Worm (Caenorhabditis elegans) whole organism, mixed stage, embryonic: ENCODE data around the gene F46F5.14.
"Not testable (repeated sequence)": the region's sequence is repeated elsewhere in the genome, so short reads cannot be mapped to it uniquely, and the experiment has no call there.

Source experiments
- M03D4.4 ChIP-seq: sonication (generic microtip); optimal IDR thresholded peaks from 2 replicates; lab custom pipeline; 2017; ENCODE audit warnings: mild to moderate bottlenecking, missing genetic modification characterization, missing compliant biosample characterization
- bed-3 ChIP-seq: fragments of 200-800 bp; sonication (Bioruptor generic); optimal IDR thresholded peaks from 3 replicates; lab custom pipeline; 2018; ENCODE audit warnings: mild to moderate bottlenecking, missing genetic modification characterization, moderate library complexity, missing compliant biosample characterization
- blmp-1 ChIP-seq: fragments of 150-350 bp; optimal IDR thresholded peaks from 2 replicates; lab custom pipeline; 2014; ENCODE audit warnings: missing biosample characterization, missing genetic modification characterization
- ceh-39 ChIP-seq: fragments of 150-350 bp; optimal IDR thresholded peaks from 2 replicates; lab custom pipeline; 2014; ENCODE audit warnings: missing biosample characterization, missing genetic modification characterization
- ceh-43 ChIP-seq: fragments of 200-800 bp; sonication (Bioruptor generic); optimal IDR thresholded peaks from 2 replicates; lab custom pipeline; 2018; ENCODE audit warnings: mild to moderate bottlenecking, missing genetic modification characterization, moderate library complexity, missing compliant biosample characterization
- ceh-83 ChIP-seq: fragments of 200-800 bp; sonication (Bioruptor generic); optimal IDR thresholded peaks from 2 replicates; lab custom pipeline; 2018; ENCODE audit warnings: mild to moderate bottlenecking, missing genetic modification characterization, missing compliant biosample characterization
- ces-1 ChIP-seq: fragments of 150-350 bp; optimal IDR thresholded peaks from 2 replicates; lab custom pipeline; 2014; ENCODE audit warnings: missing biosample characterization, missing genetic modification reagents, missing genetic modification characterization
- cnd-1 ChIP-seq: fragments of 200-800 bp; sonication (Bioruptor generic); optimal IDR thresholded peaks from 2 replicates; lab custom pipeline; 2018; ENCODE audit warnings: mild to moderate bottlenecking, missing genetic modification characterization, missing compliant biosample characterization
- elt-1 ChIP-seq: sonication (generic microtip); optimal IDR thresholded peaks from 2 replicates; lab custom pipeline; 2017; ENCODE audit warnings: missing genetic modification characterization, mild to moderate bottlenecking, missing compliant biosample characterization, antibody characterized with exemption, moderate library complexity, borderline replicate concordance; ENCODE audit not compliant: insufficient read depth
- elt-3 ChIP-seq: fragments of 150-350 bp; optimal IDR thresholded peaks from 2 replicates; lab custom pipeline; 2014; ENCODE audit warnings: missing biosample characterization, missing genetic modification characterization
- flh-1 ChIP-seq: fragments of 200-800 bp; sonication (Bioruptor generic); optimal IDR thresholded peaks from 2 replicates; lab custom pipeline; 2018; ENCODE audit warnings: mild to moderate bottlenecking, missing genetic modification characterization, moderate library complexity, missing compliant biosample characterization
- ham-2 ChIP-seq: fragments of 200-800 bp; sonication (Bioruptor generic); optimal IDR thresholded peaks from 2 replicates; lab custom pipeline; 2018; ENCODE audit warnings: mild to moderate bottlenecking, missing genetic modification characterization, missing compliant biosample characterization
- hlh-1 ChIP-seq: fragments of 150-350 bp; optimal IDR thresholded peaks from 2 replicates; lab custom pipeline; 2014; ENCODE audit warnings: missing biosample characterization, missing genetic modification reagents, missing genetic modification characterization
- lsy-2 ChIP-seq: fragments of 150-350 bp; optimal IDR thresholded peaks from 2 replicates; lab custom pipeline; 2014; ENCODE audit warnings: missing biosample characterization, missing genetic modification characterization
- mab-5 ChIP-seq: fragments of 150-350 bp; optimal IDR thresholded peaks from 2 replicates; lab custom pipeline; 2014; ENCODE audit warnings: missing biosample characterization, missing genetic modification characterization
- mep-1 ChIP-seq: fragments of 150-350 bp; optimal IDR thresholded peaks from 2 replicates; lab custom pipeline; 2017; ENCODE audit warnings: missing biosample characterization, missing genetic modification reagents, missing genetic modification characterization, inconsistent platforms
- mls-2 ChIP-seq: sonication (generic microtip); optimal IDR thresholded peaks from 2 replicates; lab custom pipeline; 2016; ENCODE audit warnings: mild to moderate bottlenecking, missing genetic modification characterization, moderate library complexity, missing compliant biosample characterization
- nhr-12 ChIP-seq: fragments of 150-350 bp; optimal IDR thresholded peaks from 2 replicates; lab custom pipeline; 2014; ENCODE audit warnings: missing biosample characterization, missing genetic modification characterization
- nhr-2 ChIP-seq: fragments of 150-350 bp; optimal IDR thresholded peaks from 2 replicates; lab custom pipeline; 2014; ENCODE audit warnings: missing biosample characterization, missing genetic modification characterization
- pha-4 ChIP-seq: fragments of 150-350 bp; optimal IDR thresholded peaks from 2 replicates; lab custom pipeline; 2018; ENCODE audit warnings: missing biosample characterization, missing genetic modification reagents, missing genetic modification characterization
- sem-2 ChIP-seq: fragments of 200-800 bp; sonication (Bioruptor generic); optimal IDR thresholded peaks from 2 replicates; lab custom pipeline; 2018; ENCODE audit warnings: mild to moderate bottlenecking, missing genetic modification characterization, missing compliant biosample characterization
- sptf-1 ChIP-seq: sonication (generic microtip); optimal IDR thresholded peaks from 2 replicates; lab custom pipeline; 2017; ENCODE audit warnings: mild to moderate bottlenecking, missing genetic modification characterization, moderate library complexity, missing compliant biosample characterization
- tbx-8 ChIP-seq: fragments of 200-800 bp; sonication (Bioruptor generic); optimal IDR thresholded peaks from 2 replicates; lab custom pipeline; 2018; ENCODE audit warnings: mild to moderate bottlenecking, missing genetic modification characterization, moderate library complexity, missing compliant biosample characterization
- unc-120 ChIP-seq: sonication (generic microtip); optimal IDR thresholded peaks from 2 replicates; lab custom pipeline; 2017; ENCODE audit warnings: missing genetic modification characterization, missing compliant biosample characterization; ENCODE audit not compliant: poor library complexity, severe bottlenecking
- unc-39 ChIP-seq: fragments of 150-350 bp; optimal IDR thresholded peaks from 2 replicates; lab custom pipeline; 2014; ENCODE audit warnings: missing biosample characterization, missing genetic modification characterization
- unc-62 ChIP-seq: fragments of 150-350 bp; optimal IDR thresholded peaks from 2 replicates; lab custom pipeline; 2014; ENCODE audit warnings: missing biosample characterization, missing genetic modification reagents, missing genetic modification characterization
- zip-8 ChIP-seq: fragments of 150-350 bp; optimal IDR thresholded peaks from 2 replicates; lab custom pipeline; 2014; ENCODE audit warnings: missing biosample characterization, missing genetic modification characterization
- ztf-11 ChIP-seq: fragments of 150-350 bp; optimal IDR thresholded peaks from 2 replicates; lab custom pipeline; 2014; ENCODE audit warnings: missing biosample characterization, missing genetic modification characterization

Gene F46F5.14

ce11 chrII:845618-846017, 45.8 kb downstream of the F46F5.14 start, which contains the start of gene F28A10.7:
Gene F28A10.7 (minus strand): TSS chrII:845718.
- TF ChIP-seq cnd-1 (tag; lab: Kevin White, UChicago) (no peak), elt-3 (tag; lab: Kevin White, UChicago) (no peak), zip-8 (tag; lab: Kevin White, UChicago) (no peak), M03D4.4 (tag; lab: Kevin White, UChicago) (no peak), ces-1 (no peak), unc-120 (tag; lab: Kevin White, UChicago) (no peak), bed-3 (GFP tag; lab: Kevin White, UChicago) (no peak), mls-2 (tag; lab: Kevin White, UChicago) (no peak)

DNA sequence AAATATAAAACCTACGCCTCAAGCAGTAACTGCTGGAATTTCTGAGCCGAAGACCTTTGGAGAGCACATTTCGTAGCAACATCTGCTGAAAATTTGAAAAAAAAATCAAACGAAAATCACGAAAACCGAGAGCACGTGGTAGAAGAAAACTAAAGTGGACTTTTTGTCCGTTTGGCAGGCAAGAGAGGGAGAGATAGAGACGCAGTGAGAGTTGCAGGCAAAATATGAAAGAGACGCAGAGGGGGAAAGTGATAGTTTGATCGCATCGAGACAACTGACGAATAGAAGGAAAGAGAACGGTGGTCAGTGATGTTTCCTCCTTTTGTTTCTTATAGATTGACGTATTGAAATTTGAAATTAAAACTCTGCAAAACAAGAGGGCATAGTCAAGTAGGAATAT, 48.7 kb downstream of the F46F5.14 start, which contains the start of the genes acdh-9 and F28A10.13:
Gene acdh-9 (minus strand): TSS at position 85 of the 400 bp plus-strand sequence.
Gene F28A10.13 (plus strand): TSS at position 294 of the 400 bp plus-strand sequence.
- TF ChIP-seq bed-3 (GFP tag; lab: Kevin White, UChicago) (no peak), nhr-12 (no peak), blmp-1 (tag; lab: Kevin White, UChicago) (no peak), ceh-83 (no peak), elt-1 (tag; lab: Kevin White, UChicago) (no peak), flh-1 (GFP tag; lab: Kevin White, UChicago) (no peak), hlh-1 (tag; lab: Kevin White, UChicago) (peak; percentile 93), ces-1 (no peak), pha-4 (tag; lab: Kevin White, UChicago) (no peak), mls-2 (tag; lab: Kevin White, UChicago) (no peak), unc-62 (peak; percentile 70), lsy-2 (tag; lab: Kevin White, UChicago) (no peak), elt-3 (tag; lab: Kevin White, UChicago) (no peak), sem-2 (no peak), unc-39 (no peak), zip-8 (tag; lab: Kevin White, UChicago) (no peak), sptf-1 (tag; lab: Kevin White, UChicago) (no peak), ceh-43 (no peak), nhr-2 (no peak), mep-1 (tag; lab: Kevin White, UChicago) (peak; percentile 3), tbx-8 (GFP tag; lab: Kevin White, UChicago) (no peak), ztf-11 (tag; lab: Kevin White, UChicago) (no peak), mab-5 (tag; lab: Kevin White, UChicago) (no peak), ham-2 (GFP tag; lab: Kevin White, UChicago) (no peak), ceh-39 (tag; lab: Kevin White, UChicago) (no peak), M03D4.4 (tag; lab: Kevin White, UChicago) (no peak), unc-120 (tag; lab: Kevin White, UChicago) (peak; percentile 2), cnd-1 (tag; lab: Kevin White, UChicago) (no peak)

- TF ChIP-seq sptf-1 (tag; lab: Kevin White, UChicago); ceh-39 (tag; lab: Kevin White, UChicago); tbx-8 (GFP tag; lab: Kevin White, UChicago): not testable (repeated sequence)
- TF ChIP-seq, all 35 proteins: peak for 0; not testable (repeated sequence) for 35
These were observed 50.8 kb downstream of the F46F5.14 start, which contains the start of gene F28A10.5 for ce11 chrII:850567-850966. Gene F28A10.5 (minus strand): TSS chrII:850667.
